Worm (Caenorhabditis elegans): ENCODE measurements around the gene hcp-3.
A peak's percentile ranks its signal among the peaks of the same experiment; 100 is the strongest.

DNA sequence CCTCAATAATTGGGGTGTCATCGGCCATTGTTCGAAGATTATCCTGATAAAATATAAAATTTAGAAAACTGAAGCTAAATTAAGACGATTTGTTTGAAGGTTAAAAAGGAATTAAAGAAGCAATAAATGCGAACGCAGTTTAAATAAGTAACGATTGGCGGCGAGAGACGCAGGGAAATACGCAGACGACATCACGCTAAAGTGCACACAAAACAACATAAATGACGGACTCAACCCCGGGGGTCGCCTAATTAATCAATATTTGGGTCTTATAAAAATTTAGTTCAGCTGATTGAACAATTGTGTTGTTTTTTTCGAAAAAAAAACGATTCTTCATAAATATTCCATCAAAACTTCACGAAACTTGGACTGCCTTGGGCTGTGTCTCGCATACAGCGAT is at the start of gene hcp-3:
- no peak for TF ChIP-seq elt-1 (tag; optimal IDR thresholded peaks at IDR 0.05)
- TF ChIP-seq snpc-4 (tag; optimal IDR thresholded peaks at IDR 0.05): peak; percentile 4
- no peak for TF ChIP-seq unc-39 (tag; optimal IDR thresholded peaks at IDR 0.05)
